Worm (Caenorhabditis elegans): ENCODE results near the gene R13D11.1.

The R13D11.1 gene

DNA sequence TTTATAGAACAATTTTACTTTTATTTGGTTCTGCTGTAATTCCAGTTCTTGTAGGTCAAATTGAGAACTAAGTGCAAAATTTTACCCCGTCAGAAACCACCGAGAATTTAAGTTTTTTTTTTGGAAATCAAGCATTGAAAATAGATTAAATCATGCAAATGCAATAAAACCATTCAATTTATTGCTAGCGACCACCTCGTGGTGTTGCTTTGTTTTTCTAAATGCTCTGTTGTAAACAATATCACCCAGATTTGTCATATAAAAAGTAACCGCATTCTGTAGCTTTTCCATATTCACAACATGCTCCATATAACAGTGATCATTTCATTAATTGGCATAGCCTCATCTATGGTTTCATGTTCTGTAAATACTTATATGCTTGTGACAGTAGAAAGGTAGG, 32.2 kb downstream of the R13D11.1 start, which contains the start of gene srbc-12:
Gene srbc-12, plus strand, starts transcription at position 301 of the 400 bp plus-strand sequence.
- TF ChIP-seq dmd-8 (GFP tag; IDR thresholded peaks at IDR 0.05) (no peak), mxl-2 (GFP tag; conservative IDR thresholded peaks at IDR 0.05) (no peak), F26F4.8 (GFP tag; conservative IDR thresholded peaks at IDR 0.05) (no peak), unc-62 (GFP tag; optimal IDR thresholded peaks at IDR 0.05 in 1 of 2) (no peak), unc-62 (tag; optimal IDR thresholded peaks at IDR 0.05) (no peak), spr-1 (tag; optimal IDR thresholded peaks at IDR 0.05) (no peak), lin-1 (GFP tag; IDR thresholded peaks at IDR 0.05) (no peak), mdt-29 (GFP tag; IDR thresholded peaks at IDR 0.05) (no peak), cey-2 (tag; optimal IDR thresholded peaks at IDR 0.05; ENCODE audit: borderline replicate concordance, insufficient read depth) (no peak), pha-4 (GFP tag; IDR thresholded peaks at IDR 0.05) (no peak), pha-4 (tag; optimal IDR thresholded peaks at IDR 0.05) (no peak), unc-39 (tag; optimal IDR thresholded peaks at IDR 0.05) (no peak), rbr-2 (tag; optimal IDR thresholded peaks at IDR 0.05) (no peak), F37D6.2 (tag; optimal IDR thresholded peaks at IDR 0.05) (no peak), ceh-20 (GFP tag; IDR thresholded peaks at IDR 0.05) (no peak), dmd-6 (GFP tag; IDR thresholded peaks at IDR 0.05) (no peak)

DNA sequence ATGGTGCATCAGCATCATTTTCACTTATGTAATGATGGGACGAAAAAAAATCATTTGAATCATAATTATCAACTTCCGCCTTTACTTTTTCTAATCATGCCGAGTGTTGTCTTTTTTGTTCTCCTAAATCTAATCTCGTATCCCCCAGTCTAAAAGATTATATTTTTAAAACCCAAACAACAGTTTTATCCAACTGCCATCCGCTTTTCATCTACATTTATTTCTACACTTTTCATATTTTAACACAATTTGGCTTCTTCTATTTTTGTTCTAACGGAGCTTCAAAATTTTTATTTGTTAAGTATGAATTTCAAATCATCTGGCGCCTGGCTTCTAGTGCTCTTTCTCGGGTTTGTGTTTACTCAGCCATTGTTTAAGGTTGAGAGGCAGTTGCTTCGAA, 34.9 kb downstream of the R13D11.1 start, which contains the start of gene K09C6.3:
Gene K09C6.3, plus strand, starts transcription at position 301 of the 400 bp plus-strand sequence.
- TF ChIP-seq gei-8 (GFP tag; optimal IDR thresholded peaks at IDR 0.05) = no peak
- no peak for TF ChIP-seq lin-39 (tag; optimal IDR thresholded peaks at IDR 0.05)

DNA sequence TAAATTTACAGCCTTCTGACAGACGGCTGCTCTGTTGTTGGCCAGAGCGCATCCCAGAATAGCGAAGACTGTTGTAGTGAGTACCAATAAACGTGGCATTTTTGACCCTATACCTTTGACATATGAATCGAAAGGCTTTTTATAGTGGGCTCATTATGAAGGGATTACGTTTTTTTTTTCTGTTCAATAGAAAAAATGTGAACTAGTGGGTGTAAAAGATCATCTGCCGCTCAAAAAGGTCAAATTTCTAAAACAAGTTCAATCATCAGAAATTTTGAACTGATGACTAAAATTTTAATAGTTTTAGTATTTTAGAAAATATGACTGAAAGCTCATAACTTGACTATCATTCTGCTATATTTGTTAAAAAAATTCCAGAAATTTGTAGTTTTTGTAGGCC, 37.7 kb downstream of the R13D11.1 start, which contains the start of gene K09C6.9:
Gene K09C6.9, minus strand, starts transcription at position 101 of the 400 bp plus-strand sequence.
- TF ChIP-seq lin-1 (GFP tag; IDR thresholded peaks at IDR 0.05) (no peak), madf-9 (GFP tag; conservative IDR thresholded peaks at IDR 0.05) (no peak), attf-4 (tag; optimal IDR thresholded peaks at IDR 0.05) (no peak), vab-7 (GFP tag; IDR thresholded peaks at IDR 0.05) (no peak), lin-15B (tag; optimal IDR thresholded peaks at IDR 0.05) (no peak), ZK546.5 (tag; optimal IDR thresholded peaks at IDR 0.05) (no peak), ztf-11 (tag; optimal IDR thresholded peaks at IDR 0.05) (no peak), D1046.2 (GFP tag; IDR thresholded peaks at IDR 0.05) (no peak), tra-1 (GFP tag; IDR thresholded peaks at IDR 0.05) (no peak), dpl-1 (GFP tag; optimal IDR thresholded peaks at IDR 0.05) (no peak), ama-1 (optimal IDR thresholded peaks at IDR 0.05) (no peak), ceh-28 (tag; optimal IDR thresholded peaks at IDR 0.05) (no peak), daf-16 (GFP tag; optimal IDR thresholded peaks at IDR 0.05) (no peak), daf-16 (tag; optimal IDR thresholded peaks at IDR 0.05) (no peak), F37D6.2 (tag; optimal IDR thresholded peaks at IDR 0.05) (no peak), set-16 (GFP tag; IDR thresholded peaks at IDR 0.05) (no peak)

DNA sequence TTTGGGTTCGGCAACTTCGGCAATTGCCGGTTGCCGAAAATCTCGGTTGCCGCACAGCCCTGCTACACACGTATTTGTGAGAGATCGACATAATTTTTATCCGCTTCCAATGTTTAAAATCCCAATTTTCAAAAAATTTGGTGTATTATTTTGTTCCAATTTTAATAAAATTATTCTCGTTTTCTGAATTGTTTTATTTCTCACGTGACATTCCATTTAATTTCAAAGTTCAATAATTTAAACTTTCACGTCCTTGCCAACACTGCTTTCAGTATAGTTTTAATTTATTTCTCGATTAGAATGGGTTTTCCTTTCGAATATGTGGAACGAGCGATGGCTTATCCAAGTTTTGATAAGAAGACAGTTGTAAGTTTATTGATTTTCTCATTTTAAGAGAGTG, 39.3 kb downstream of the R13D11.1 start, which contains the start of gene K09C6.2:
Gene K09C6.2, plus strand, starts transcription at position 301 of the 400 bp plus-strand sequence.
- no peak for TF ChIP-seq nhr-77 (tag; optimal IDR thresholded peaks at IDR 0.05)
- TF ChIP-seq snpc-4 (tag; optimal IDR thresholded peaks at IDR 0.05) = no peak
- TF ChIP-seq attf-4 (tag; optimal IDR thresholded peaks at IDR 0.05) = no peak
- no peak for TF ChIP-seq unc-62 (GFP tag; optimal IDR thresholded peaks at IDR 0.05 in 1 of 2)
- TF ChIP-seq unc-62 (tag; optimal IDR thresholded peaks at IDR 0.05) = no peak
- no peak for TF ChIP-seq lim-7 (GFP tag; IDR thresholded peaks at IDR 0.05)
- no peak for TF ChIP-seq daf-8 (GFP tag; IDR thresholded peaks at IDR 0.05)
- no peak for TF ChIP-seq Y5F2A.4 (GFP tag; optimal IDR thresholded peaks at IDR 0.05)
- TF ChIP-seq nhr-102 (tag; optimal IDR thresholded peaks at IDR 0.05) = no peak
- TF ChIP-seq daf-16 (GFP tag; optimal IDR thresholded peaks at IDR 0.05) = no peak
- no peak for TF ChIP-seq daf-16 (tag; optimal IDR thresholded peaks at IDR 0.05)
- TF ChIP-seq skn-1 (tag; optimal IDR thresholded peaks at IDR 0.05) = no peak
- TF ChIP-seq nhr-111 (GFP tag; optimal IDR thresholded peaks at IDR 0.05) = no peak
- TF ChIP-seq sdz-12 (GFP tag; optimal IDR thresholded peaks at IDR 0.05) = no peak
- no peak for TF ChIP-seq mxl-3 (GFP tag; optimal IDR thresholded peaks at IDR 0.05)
- TF ChIP-seq mdl-1 (tag; optimal IDR thresholded peaks at IDR 0.05) = no peak
- TF ChIP-seq D1046.2 (GFP tag; IDR thresholded peaks at IDR 0.05) = no peak

All from whole organism, L4 larva.